Worm (Caenorhabditis elegans): ENCODE data around the gene C23H4.8.

C23H4.8 gene

ce11 chrX:12256594-12257048, 39.6 kb downstream of the C23H4.8 start, which contains the start of gene E01G6.2:
Gene E01G6.2 (plus strand): TSS chrX:12256644.
- TF ChIP-seq aha-1 (tag) (peak; percentile 94), ceh-20 (GFP tag; IDR thresholded peaks at IDR 0.05) (0 out of 2 replicates have a peak, but pooled peaks have one; percentile 29), madf-9 (GFP tag; conservative IDR thresholded peaks at IDR 0.05) (no peak), hlh-11 (tag; optimal IDR thresholded peaks at IDR 0.05) (no peak), zfp-2 (tag; optimal IDR thresholded peaks at IDR 0.05) (no peak), hlh-30 (tag; optimal IDR thresholded peaks at IDR 0.05; ENCODE audit: insufficient read depth) (peak; percentile 56), hmg-1.1 (GFP tag; IDR thresholded peaks at IDR 0.05) (0 out of 2 replicates have a peak, but pooled peaks have one; percentile 31)

ce11 chrX:12260381-12260931, 43.4 kb downstream of the C23H4.8 start, which contains the start of gene E01G6.1:
Gene E01G6.1 (plus strand): TSS chrX:12260881.
- 0 out of 2 replicates have a peak, but pooled peaks have one; percentile 37 for TF ChIP-seq dmd-8 (GFP tag; IDR thresholded peaks at IDR 0.05)
- peak; percentile 93 for TF ChIP-seq set-16 (GFP tag; IDR thresholded peaks at IDR 0.05)
- TF ChIP-seq ceh-44 (GFP tag; IDR thresholded peaks at IDR 0.05) = no peak
